Worm (Caenorhabditis elegans) whole organism, mixed stage, embryonic: ENCODE data around the gene gba-1.

Source experiments
- elt-3 ChIP-seq: fragments of 150-350 bp; optimal IDR thresholded peaks from 2 replicates; lab custom pipeline; 2014; ENCODE audit warnings: missing biosample characterization, missing genetic modification characterization
- hlh-1 ChIP-seq: fragments of 150-350 bp; optimal IDR thresholded peaks from 2 replicates; lab custom pipeline; 2014; ENCODE audit warnings: missing biosample characterization, missing genetic modification reagents, missing genetic modification characterization
- lin-13 ChIP-seq: fragments of 150-350 bp; optimal IDR thresholded peaks from 2 replicates; lab custom pipeline; 2014; ENCODE audit warnings: missing biosample characterization, missing genetic modification characterization
- lsy-2 ChIP-seq: fragments of 150-350 bp; optimal IDR thresholded peaks from 2 replicates; lab custom pipeline; 2014; ENCODE audit warnings: missing biosample characterization, missing genetic modification characterization
- mab-5 ChIP-seq: fragments of 150-350 bp; optimal IDR thresholded peaks from 2 replicates; lab custom pipeline; 2014; ENCODE audit warnings: missing biosample characterization, missing genetic modification characterization
- nhr-237 ChIP-seq: fragments of 150-350 bp; optimal IDR thresholded peaks from 2 replicates; lab custom pipeline; 2014; ENCODE audit warnings: missing biosample characterization, missing genetic modification characterization

DNA sequence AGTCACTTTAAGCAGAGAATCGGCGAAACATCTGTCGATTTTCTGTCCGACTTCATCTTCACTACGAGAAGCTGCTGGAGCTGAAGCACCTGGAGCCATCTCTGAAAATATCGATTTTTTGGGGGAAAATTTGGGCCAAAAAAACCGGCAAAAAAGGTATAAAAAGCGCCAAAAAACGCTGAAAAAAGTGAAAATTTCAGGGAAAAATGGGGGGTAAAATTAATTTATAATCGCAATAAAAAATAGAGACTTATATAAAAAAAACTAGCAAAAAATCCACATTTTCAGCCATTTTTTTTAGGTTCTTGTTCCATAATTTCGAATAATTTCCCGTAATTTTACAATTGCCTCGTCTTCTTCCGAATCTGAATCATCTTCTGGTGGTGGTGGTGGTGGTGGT is 49.1 kb downstream of the gba-1 start, which contains the start of gene F54A3.5:
- TF ChIP-seq lin-13 (tag; lab: Kevin White, UChicago) (no peak), mab-5 (tag; lab: Kevin White, UChicago) (no peak), nhr-237 (tag; lab: Kevin White, UChicago) (no peak), elt-3 (tag; lab: Kevin White, UChicago) (no peak), lsy-2 (tag; lab: Kevin White, UChicago) (no peak), hlh-1 (tag; lab: Kevin White, UChicago) (no peak)
